Worm (Caenorhabditis elegans): ENCODE data around the gene ZC317.6.

- no peak for TF ChIP-seq klf-2 (GFP tag; conservative IDR thresholded peaks at IDR 0.05)
- no peak for TF ChIP-seq tab-1 (GFP tag; IDR thresholded peaks at IDR 0.05)
- TF ChIP-seq cog-1 (tag; optimal IDR thresholded peaks at IDR 0.05) = no peak
- TF ChIP-seq ref-1 (GFP tag; conservative IDR thresholded peaks at IDR 0.05) = no peak
- no peak for TF ChIP-seq T22C8.4 (GFP tag; IDR thresholded peaks at IDR 0.05)
Observed at ce11 chrV:5427860-5428259, 40.5 kb downstream of the ZC317.6 start, which contains the start of gene rhr-1.

Measured in whole organism, midembryonic.